Fruit fly (Drosophila melanogaster): ENCODE data around the gene CG42495.

DNA sequence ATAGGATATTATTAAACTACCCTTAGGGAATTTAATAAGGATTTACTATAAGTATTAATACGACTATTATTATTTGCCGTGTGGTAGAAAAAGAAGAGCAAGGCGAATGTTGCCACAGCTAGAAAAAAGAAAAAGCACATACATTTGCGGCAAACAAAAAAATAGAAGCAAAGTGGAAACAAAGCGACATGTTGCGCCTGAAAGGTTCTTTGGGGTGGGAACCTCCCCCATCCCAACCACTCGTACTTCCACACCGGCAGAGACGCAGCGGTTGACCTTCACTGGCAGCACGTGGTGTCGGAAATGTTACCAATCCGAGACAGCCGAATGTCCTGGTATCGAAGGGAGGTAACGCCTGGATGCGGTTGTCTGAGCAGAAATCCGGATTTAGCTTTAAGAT lies 29.8 kb upstream of the CG42495 start:
- no peak for TF ChIP-seq Abd-B (GFP tag; optimal IDR thresholded peaks at IDR 0.05)
- no peak for TF ChIP-seq Hr83 (GFP tag; optimal IDR thresholded peaks at IDR 0.05; ENCODE audit: poor library complexity, severe bottlenecking)

Data from whole organism, wandering third instar larva.